Worm (Caenorhabditis elegans) whole organism, midembryonic: ENCODE measurements around the gene Y44A6D.6.

Experiments
- ref-1 ChIP-seq: fragments of 200-800 bp; sonication (Bioruptor generic); conservative IDR thresholded peaks from 2 replicates; pipeline ENCODE4 v1.3.6; 2022; ENCODE audit warnings: missing genetic modification reagents, missing genetic modification characterization, missing compliant biosample characterization
- ztf-29 ChIP-seq: fragments of 200-800 bp; sonication (Bioruptor generic); IDR thresholded peaks from 2 replicates; pipeline ENCODE4 v1.3.6; 2022; ENCODE audit warnings: missing genetic modification reagents, missing genetic modification characterization, missing compliant biosample characterization

DNA sequence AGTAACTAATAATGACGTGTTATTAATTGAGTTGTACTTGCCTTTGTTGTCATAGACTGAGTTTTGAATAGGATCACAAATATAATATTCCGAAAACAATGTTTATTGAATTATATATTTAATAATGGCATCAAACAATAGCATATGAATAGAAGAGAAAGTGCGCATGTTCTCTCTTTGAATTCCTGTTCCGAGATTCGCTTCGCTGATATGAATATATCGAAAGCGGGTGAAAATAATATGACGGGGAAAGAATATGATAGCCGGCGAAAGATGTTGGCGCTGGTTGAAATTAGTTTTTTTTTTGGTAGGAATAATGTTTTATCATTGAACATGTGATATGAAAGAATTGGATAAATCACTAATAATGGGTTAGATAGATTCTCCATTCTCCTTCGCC lies 12.9 kb downstream of the Y44A6D.6 start, which contains the start of gene T03D8.6:
- TF ChIP-seq ref-1 (no peak), ztf-29 (GFP tag; lab: Robert Waterston, UW) (no peak)
